Worm (Caenorhabditis elegans): Measurements from ENCODE around the gene F59B10.4.

Gene F59B10.4

ce11 chrII:10548778-10549671, 30.1 kb upstream of the F59B10.4 start (continued):
- TF ChIP-seq unc-62 (GFP tag; optimal IDR thresholded peaks at IDR 0.05) (no peak), lin-13 (GFP tag; optimal IDR thresholded peaks at IDR 0.05) (peak; percentile 94), pax-3 (tag; optimal IDR thresholded peaks at IDR 0.05) (peak; percentile 66), tlp-1 (tag; optimal IDR thresholded peaks at IDR 0.05) (no peak), mab-9 (GFP tag; IDR thresholded peaks at IDR 0.05) (peak; percentile 66), ceh-8 (GFP tag; optimal IDR thresholded peaks at IDR 0.05) (peak; percentile 15), ztf-4 (tag; optimal IDR thresholded peaks at IDR 0.05) (peak; percentile 87), unc-30 (tag; optimal IDR thresholded peaks at IDR 0.05) (no peak), nhr-71 (tag; optimal IDR thresholded peaks at IDR 0.05) (peak; percentile 96), fkh-8 (tag; optimal IDR thresholded peaks at IDR 0.05) (peak; percentile 95), hpl-2 (GFP tag; optimal IDR thresholded peaks at IDR 0.05) (no peak), nhr-76 (tag; optimal IDR thresholded peaks at IDR 0.05) (no peak), fkh-4 (tag; optimal IDR thresholded peaks at IDR 0.05; ENCODE audit: borderline replicate concordance) (no peak), aly-2 (tag; optimal IDR thresholded peaks at IDR 0.05) (peak; percentile 16), lin-14 (GFP tag; optimal IDR thresholded peaks at IDR 0.05) (peak; percentile 96), nhr-11 (tag; optimal IDR thresholded peaks at IDR 0.05) (peak; percentile 80), hlh-17 (GFP tag; optimal IDR thresholded peaks at IDR 0.05; ENCODE audit: borderline replicate concordance) (no peak), ceh-63 (GFP tag; optimal IDR thresholded peaks at IDR 0.05) (no peak), nhr-84 (tag; optimal IDR thresholded peaks at IDR 0.05) (no peak), ceh-82 (tag; optimal IDR thresholded peaks at IDR 0.05) (peak; percentile 85 to 95 (median 94)), zip-4 (GFP tag; optimal IDR thresholded peaks at IDR 0.05) (no peak), C04F5.9 (tag; optimal IDR thresholded peaks at IDR 0.05) (peak; percentile 19), mep-1 (tag; optimal IDR thresholded peaks at IDR 0.05) (peak; percentile 48), nhr-85 (tag) (peak; percentile 92), hlh-4 (tag; optimal IDR thresholded peaks at IDR 0.05) (no peak), unc-98 (GFP tag; IDR thresholded peaks at IDR 0.05) (no peak), mef-2 (tag; optimal IDR thresholded peaks at IDR 0.05) (peak; percentile 45), pag-3 (tag; optimal IDR thresholded peaks at IDR 0.05; ENCODE audit: borderline replicate concordance, insufficient read depth) (no peak), pqm-1 (tag; optimal IDR thresholded peaks at IDR 0.05) (no peak), zag-1 (tag; optimal IDR thresholded peaks at IDR 0.05) (no peak), nhr-77 (tag; optimal IDR thresholded peaks at IDR 0.05) (peak; percentile 70), ets-5 (GFP tag; IDR thresholded peaks at IDR 0.05) (0 out of 2 replicates have a peak, but pooled peaks have one; percentile 5), fkh-10 (GFP tag; optimal IDR thresholded peaks at IDR 0.05) (peak; percentile 89), grh-1 (GFP tag; IDR thresholded peaks at IDR 0.05) (peak; percentile 39)

DNA sequence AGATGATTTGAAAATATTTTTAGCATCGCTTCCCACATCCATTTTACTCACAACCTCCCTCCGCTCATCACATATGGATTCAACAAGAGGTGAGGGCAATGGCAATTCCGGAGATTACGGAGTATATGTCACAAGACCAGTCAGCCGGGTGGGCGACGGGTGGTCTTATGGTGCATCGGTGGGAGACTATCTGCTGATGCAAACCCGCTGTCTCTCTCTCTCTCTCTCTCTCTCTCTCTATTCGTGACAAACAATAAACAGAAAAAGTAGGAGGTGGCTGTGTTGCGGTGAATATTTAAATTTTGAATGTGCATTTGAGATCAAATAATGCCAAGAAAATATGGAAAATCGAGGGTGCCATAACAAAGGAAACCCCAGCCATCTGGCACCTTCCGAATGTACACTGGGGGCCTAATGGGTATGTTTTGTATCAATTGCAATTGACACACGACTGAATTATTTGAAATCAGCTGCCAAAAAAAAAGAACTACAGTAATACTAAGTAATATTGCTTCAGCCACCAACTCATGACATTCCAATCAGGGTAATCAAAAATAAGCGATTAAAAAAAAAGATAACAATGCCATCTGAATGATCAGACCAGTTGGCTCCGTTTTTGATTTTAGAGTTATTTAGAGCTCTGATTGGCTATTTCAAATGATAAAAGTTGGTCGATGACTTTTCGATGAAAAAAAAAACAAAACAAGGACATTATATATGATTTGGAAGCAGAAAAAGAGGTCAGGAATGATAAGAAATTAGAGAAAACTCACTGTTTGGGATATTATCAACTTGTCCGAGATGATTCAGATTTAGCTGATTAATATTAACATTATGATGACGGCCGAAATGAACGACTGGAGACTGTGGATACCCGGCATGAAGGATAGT, 29.1 kb upstream of the F59B10.4 start:
- no peak for TF ChIP-seq jun-1 (tag; optimal IDR thresholded peaks at IDR 0.05)
- TF ChIP-seq ztf-4 (tag; optimal IDR thresholded peaks at IDR 0.05), result peak; percentile 31
- TF ChIP-seq lin-35 (GFP tag; optimal IDR thresholded peaks at IDR 0.05), result peak; percentile 33 to 51
- TF ChIP-seq swsn-7 (tag; optimal IDR thresholded peaks at IDR 0.05), result no peak
- TF ChIP-seq snu-23 (GFP tag; optimal IDR thresholded peaks at IDR 0.05), result peak; percentile 24
- TF ChIP-seq rnt-1 (tag; optimal IDR thresholded peaks at IDR 0.05), result peak; percentile 33
- no peak for TF ChIP-seq sup-37 (GFP tag; optimal IDR thresholded peaks at IDR 0.05)
- no peak for TF ChIP-seq pqm-1 (tag; optimal IDR thresholded peaks at IDR 0.05)
- no peak for TF ChIP-seq fkh-10 (GFP tag; optimal IDR thresholded peaks at IDR 0.05)
- peak; percentile 51 for TF ChIP-seq fkh-8 (tag; optimal IDR thresholded peaks at IDR 0.05)
- no peak for TF ChIP-seq pag-3 (tag; optimal IDR thresholded peaks at IDR 0.05; ENCODE audit: borderline replicate concordance, insufficient read depth)
- no peak for TF ChIP-seq unc-62 (GFP tag; optimal IDR thresholded peaks at IDR 0.05)
- peak; percentile 22 for TF ChIP-seq pax-3 (tag; optimal IDR thresholded peaks at IDR 0.05)
- TF ChIP-seq nhr-47 (tag; optimal IDR thresholded peaks at IDR 0.05), result no peak
- peak; percentile 2 to 17 for TF ChIP-seq lsy-2 (tag; optimal IDR thresholded peaks at IDR 0.05)
- peak in 1 of 2 experiments; percentile 35 for TF ChIP-seq ztf-11 (tag; optimal IDR thresholded peaks at IDR 0.05)
- TF ChIP-seq aha-1 (tag; optimal IDR thresholded peaks at IDR 0.05), result no peak
- no peak for TF ChIP-seq unc-30 (tag; optimal IDR thresholded peaks at IDR 0.05)
- no peak for TF ChIP-seq xbp-1 (tag; optimal IDR thresholded peaks at IDR 0.05)
- no peak for TF ChIP-seq tlp-1 (tag; optimal IDR thresholded peaks at IDR 0.05)
- TF ChIP-seq sox-4 (tag; optimal IDR thresholded peaks at IDR 0.05), result peak; percentile 21
- no peak for TF ChIP-seq elt-2 (tag; optimal IDR thresholded peaks at IDR 0.05)
- no peak for TF ChIP-seq hlh-17 (GFP tag; optimal IDR thresholded peaks at IDR 0.05; ENCODE audit: borderline replicate concordance)

Data from whole organism, L1 larva.